Worm (Caenorhabditis elegans): ENCODE data around the gene C56A3.6.

ce11 chrV:13559978-13560377 lies 3.8 kb upstream of the C56A3.6 start, which contains the start of gene C56A3.8:
- TF ChIP-seq hmbx-1 (tag; optimal IDR thresholded peaks at IDR 0.05) (no peak), scrt-1 (GFP tag; IDR thresholded peaks at IDR 0.05) (no peak)

Data from whole organism, early embryonic.